Worm (Caenorhabditis elegans) whole organism, late embryonic: ENCODE results near the gene K03A11.5.

Experiments
- Y22D7AL.16 ChIP-seq: sonication (generic microtip); optimal IDR thresholded peaks from 2 replicates; lab custom pipeline; 2016; ENCODE audit warnings: missing genetic modification characterization, missing compliant biosample characterization
- ama-1 ChIP-seq: fragments of 150-350 bp; optimal IDR thresholded peaks from 2 replicates; lab custom pipeline; 2014
- ceh-14 ChIP-seq: sonication (generic microtip); optimal IDR thresholded peaks from 2 replicates; lab custom pipeline; 2016; ENCODE audit warnings: missing genotype, missing genetic modification characterization, missing compliant biosample characterization
- dmd-4 ChIP-seq: sonication (generic microtip); optimal IDR thresholded peaks from 2 replicates; lab custom pipeline; 2016; ENCODE audit warnings: borderline replicate concordance, missing genetic modification characterization, missing compliant biosample characterization
- hlh-30 ChIP-seq: sonication (generic microtip); optimal IDR thresholded peaks from 2 replicates; lab custom pipeline; 2017; ENCODE audit warnings: antibody characterized with exemption, missing genetic modification characterization, missing compliant biosample characterization; ENCODE audit not compliant: insufficient read depth
- lin-11 ChIP-seq: fragments of 200-800 bp; sonication (Bioruptor generic); optimal IDR thresholded peaks from 2 replicates; lab custom pipeline; 2018; ENCODE audit warnings: mild to moderate bottlenecking, missing genetic modification characterization, missing compliant biosample characterization
- unc-42 ChIP-seq: sonication (generic microtip); optimal IDR thresholded peaks from 2 replicates; lab custom pipeline; 2016; ENCODE audit warnings: missing genotype, missing genetic modification characterization, missing compliant biosample characterization
- zip-5 ChIP-seq: sonication (generic microtip); optimal IDR thresholded peaks from 2 replicates; lab custom pipeline; 2016; ENCODE audit warnings: missing genetic modification characterization, missing compliant biosample characterization

DNA sequence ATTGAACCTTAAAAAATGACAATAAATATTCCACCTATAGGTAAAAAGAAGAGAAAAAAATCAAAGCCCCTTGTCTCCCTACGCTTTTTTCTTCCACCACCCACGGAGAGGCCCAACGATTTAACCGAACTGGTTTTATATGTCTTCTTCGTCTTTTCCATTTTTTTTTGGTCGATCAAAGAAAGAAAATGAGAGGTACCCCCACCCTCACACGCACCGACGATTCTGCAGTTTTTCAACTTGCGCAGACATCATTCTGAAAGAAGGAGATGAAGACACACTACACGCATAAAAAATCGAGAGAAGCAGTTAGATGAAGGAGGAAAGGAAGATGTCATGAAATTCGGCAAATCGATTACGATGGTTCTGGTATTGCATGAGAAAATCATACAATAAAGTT is 49.0 kb upstream of the K03A11.5 start:
- TF ChIP-seq lin-11 (tag; lab: Kevin White, UChicago), result no peak
- TF ChIP-seq ama-1, result no peak
- TF ChIP-seq unc-42 (tag; lab: Kevin White, UChicago), result no peak
- no peak for TF ChIP-seq dmd-4 (tag; lab: Kevin White, UChicago)
- TF ChIP-seq Y22D7AL.16 (tag; lab: Kevin White, UChicago), result no peak
- TF ChIP-seq zip-5 (tag; lab: Kevin White, UChicago), result no peak
- no peak for TF ChIP-seq hlh-30
- TF ChIP-seq ceh-14 (tag; lab: Kevin White, UChicago), result no peak
